In the genomic region with DNA sequence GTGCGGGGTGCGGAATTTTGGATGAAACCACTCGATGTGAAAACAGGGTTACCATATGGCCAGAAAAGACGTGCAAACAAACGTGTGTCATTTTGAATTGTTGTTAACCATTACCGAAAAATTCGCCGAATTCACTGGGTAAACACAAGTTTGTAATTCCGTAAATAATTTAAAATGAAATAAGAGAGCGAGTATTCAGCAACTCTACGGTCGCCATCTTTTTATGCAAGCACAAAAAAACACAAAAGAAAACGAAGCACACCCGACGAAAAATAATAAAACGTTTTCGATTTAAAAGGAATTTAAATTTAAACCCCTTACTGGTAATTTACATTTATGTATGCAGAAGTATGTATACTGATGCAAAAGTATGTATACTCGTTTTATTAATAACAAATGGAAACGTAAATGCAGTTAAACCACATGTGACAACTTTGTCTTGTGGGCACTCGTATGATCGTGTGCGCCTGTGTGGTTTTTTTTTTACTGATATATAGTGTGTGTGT, we compare ENCODE assay signal across 1 fruit fly cellular context.
TF ChIP-seq lines count a peak whose summit lies in the region.

No protein-coding gene starts in this region.

TF ChIP-seq in whole organism, embryonic, 481 proteins besides CTCF, POLR2A, EP300 and RAD21 (continued from another document and continues in another):
- 0 out of 2 replicates have a peak, but pooled peaks have one; percentile 60 for TF ChIP-seq ro (GFP tag; IDR thresholded peaks at IDR 0.05; lab: Robert Waterston, UW)
- TF ChIP-seq Blimp-1 (GFP tag; optimal IDR thresholded peaks at IDR 0.05; lab: Kevin White, UChicago): peak; percentile 93
- TF ChIP-seq CG4854 (GFP tag; optimal IDR thresholded peaks at IDR 0.05; lab: Kevin White, UChicago): peak; percentile 79
- peak; percentile 81 for TF ChIP-seq CG17912 (GFP tag; optimal IDR thresholded peaks at IDR 0.05; lab: Kevin White, UChicago)
- TF ChIP-seq Hr78 (GFP tag; optimal IDR thresholded peaks at IDR 0.05; lab: Kevin White, UChicago): peak in 1 of 2 experiments; percentile 72
- TF ChIP-seq CG33213 (GFP tag; optimal IDR thresholded peaks at IDR 0.05; lab: Kevin White, UChicago): peak; percentile 80
- no peak for TF ChIP-seq cad (GFP tag; optimal IDR thresholded peaks at IDR 0.05; lab: Kevin White, UChicago)
- peak; percentile 89 for TF ChIP-seq CG32772 (GFP tag; IDR thresholded peaks at IDR 0.05; lab: Robert Waterston, UW)
- TF ChIP-seq pho (GFP tag; optimal IDR thresholded peaks at IDR 0.05; lab: Kevin White, UChicago): peak; percentile 92
- no peak for TF ChIP-seq CG2129 (GFP tag; IDR thresholded peaks at IDR 0.05; lab: Robert Waterston, UW; ENCODE audit: partially characterized antibody)
- TF ChIP-seq Taf1 (GFP tag; IDR thresholded peaks at IDR 0.05; lab: Robert Waterston, UW): peak; percentile 84
- peak; percentile 96 for TF ChIP-seq CG13424 (tag; optimal IDR thresholded peaks at IDR 0.05; lab: Kevin White, UChicago)
- peak; percentile 92 for TF ChIP-seq fd96Cb (tag; optimal IDR thresholded peaks at IDR 0.05; lab: Kevin White, UChicago)
- TF ChIP-seq CG16815 (GFP tag; optimal IDR thresholded peaks at IDR 0.05; lab: Kevin White, UChicago): peak; percentile 78
- TF ChIP-seq tup (GFP tag; optimal IDR thresholded peaks at IDR 0.05; lab: Kevin White, UChicago): peak; percentile 64
- no peak for TF ChIP-seq knrl (GFP tag; IDR thresholded peaks at IDR 0.05; lab: Robert Waterston, UW; ENCODE audit: partially characterized antibody)
- TF ChIP-seq kay (GFP tag; optimal IDR thresholded peaks at IDR 0.05; lab: Kevin White, UChicago): peak; percentile 62
- peak; percentile 97 for TF ChIP-seq ci (GFP tag; IDR thresholded peaks at IDR 0.05; lab: Robert Waterston, UW)
- TF ChIP-seq CG12942 (GFP tag; optimal IDR thresholded peaks at IDR 0.05; lab: Kevin White, UChicago): peak; percentile 82
- TF ChIP-seq Sry-β (GFP tag; optimal IDR thresholded peaks at IDR 0.05; lab: Kevin White, UChicago): peak; percentile 46
- peak; percentile 68 for TF ChIP-seq ssp (GFP tag; IDR thresholded peaks at IDR 0.05; lab: Robert Waterston, UW)
- TF ChIP-seq CoRest (tag; optimal IDR thresholded peaks at IDR 0.05; lab: Kevin White, UChicago): peak; percentile 95
- TF ChIP-seq HLHmδ (GFP tag; optimal IDR thresholded peaks at IDR 0.05; lab: Kevin White, UChicago): no peak
- TF ChIP-seq ind (GFP tag; optimal IDR thresholded peaks at IDR 0.05; lab: Kevin White, UChicago): peak; percentile 89
- peak; percentile 86 for TF ChIP-seq H2.0 (GFP tag; IDR thresholded peaks at IDR 0.05; lab: Robert Waterston, UW)
- TF ChIP-seq en (GFP tag; optimal IDR thresholded peaks at IDR 0.05; lab: Kevin White, UChicago): peak; percentile 84
- TF ChIP-seq cato (GFP tag; optimal IDR thresholded peaks at IDR 0.05; lab: Kevin White, UChicago; ENCODE audit: borderline replicate concordance): peak; percentile 25
- peak; percentile 53 for TF ChIP-seq CG8359 (GFP tag; optimal IDR thresholded peaks at IDR 0.05; lab: Kevin White, UChicago; ENCODE audit: borderline replicate concordance)
- TF ChIP-seq run (tag; optimal IDR thresholded peaks at IDR 0.05; lab: Kevin White, UChicago): peak; percentile 95
- TF ChIP-seq abd-A (tag; optimal IDR thresholded peaks at IDR 0.05; lab: Kevin White, UChicago): peak; percentile 41
- peak; percentile 85 for TF ChIP-seq mirr (GFP tag; optimal IDR thresholded peaks at IDR 0.05; lab: Kevin White, UChicago)
- TF ChIP-seq CG14965 (GFP tag; optimal IDR thresholded peaks at IDR 0.05; lab: Kevin White, UChicago; ENCODE audit: borderline replicate concordance): peak; percentile 28
- peak; percentile 52 for TF ChIP-seq CG31388 (GFP tag; optimal IDR thresholded peaks at IDR 0.05; lab: Kevin White, UChicago)
- TF ChIP-seq CG4360 (GFP tag; IDR thresholded peaks at IDR 0.05; lab: Robert Waterston, UW): peak; percentile 72; the same call in 1 of the 2 replicates
- TF ChIP-seq CG14441 (GFP tag; IDR thresholded peaks at IDR 0.05; lab: Robert Waterston, UW): peak; percentile 90
- TF ChIP-seq CG4404 (GFP tag; IDR thresholded peaks at IDR 0.05; lab: Robert Waterston, UW): peak; percentile 72
- TF ChIP-seq luna (GFP tag; optimal IDR thresholded peaks at IDR 0.05; lab: Kevin White, UChicago): peak; percentile 70
- peak; percentile 68; the same call in 1 of the 3 replicates for TF ChIP-seq CG2199 (GFP tag; IDR thresholded peaks at IDR 0.05; lab: Robert Waterston, UW)
- TF ChIP-seq CG5953 (GFP tag; IDR thresholded peaks at IDR 0.05; lab: Robert Waterston, UW): peak; percentile 73
- TF ChIP-seq CG18599 (GFP tag; optimal IDR thresholded peaks at IDR 0.05; lab: Kevin White, UChicago): peak; percentile 96
- TF ChIP-seq B-H2 (GFP tag; optimal IDR thresholded peaks at IDR 0.05; lab: Kevin White, UChicago): peak; percentile 94
- TF ChIP-seq cas (GFP tag; IDR thresholded peaks at IDR 0.05; lab: Robert Waterston, UW): peak; percentile 69
- no peak for TF ChIP-seq vnd (GFP tag; IDR thresholded peaks at IDR 0.05; lab: Robert Waterston, UW; ENCODE audit: partially characterized antibody)
- TF ChIP-seq CG7839 (tag; optimal IDR thresholded peaks at IDR 0.05; lab: Kevin White, UChicago): peak; percentile 94
- TF ChIP-seq lilli (GFP tag; optimal IDR thresholded peaks at IDR 0.05; lab: Kevin White, UChicago): peak; percentile 94
- peak; percentile 83 for TF ChIP-seq ase (GFP tag; IDR thresholded peaks at IDR 0.05; lab: Robert Waterston, UW)
- TF ChIP-seq CG17186 (GFP tag; optimal IDR thresholded peaks at IDR 0.05; lab: Kevin White, UChicago): peak; percentile 68
- TF ChIP-seq psq (GFP tag; optimal IDR thresholded peaks at IDR 0.05; lab: Kevin White, UChicago): peak; percentile 63
- peak; percentile 82 for TF ChIP-seq CG11456 (GFP tag; IDR thresholded peaks at IDR 0.05; lab: Robert Waterston, UW)
- TF ChIP-seq Gug (GFP tag; IDR thresholded peaks at IDR 0.05; lab: Robert Waterston, UW): peak; percentile 60; the same call in 3 of the 4 replicates
- peak; percentile 75; the same call in 2 of the 3 replicates for TF ChIP-seq CG2889 (GFP tag; IDR thresholded peaks at IDR 0.05; lab: Robert Waterston, UW)
- no peak for TF ChIP-seq sc (optimal IDR thresholded peaks at IDR 0.05; lab: Kevin White, UChicago)
- peak; percentile 71 for TF ChIP-seq sc (GFP tag; optimal IDR thresholded peaks at IDR 0.05; lab: Kevin White, UChicago)
- peak; percentile 72 for TF ChIP-seq fd64A (GFP tag; optimal IDR thresholded peaks at IDR 0.05; lab: Kevin White, UChicago)
- TF ChIP-seq CG3281 (GFP tag; optimal IDR thresholded peaks at IDR 0.05; lab: Kevin White, UChicago): peak; percentile 88
- TF ChIP-seq CG6765 (GFP tag; optimal IDR thresholded peaks at IDR 0.05; lab: Kevin White, UChicago): peak; percentile 90
- TF ChIP-seq gt (GFP tag; IDR thresholded peaks at IDR 0.05; lab: Robert Waterston, UW): peak; percentile 53; the same call in 1 of the 2 replicates
- TF ChIP-seq Antp (GFP tag; optimal IDR thresholded peaks at IDR 0.05; lab: Kevin White, UChicago): peak; percentile 72
- no peak for TF ChIP-seq kni (GFP tag; optimal IDR thresholded peaks at IDR 0.05; lab: Kevin White, UChicago)
- TF ChIP-seq dati (GFP tag; IDR thresholded peaks at IDR 0.05; lab: Robert Waterston, UW): peak; percentile 79
- peak; percentile 97 for TF ChIP-seq CG15269 (tag; optimal IDR thresholded peaks at IDR 0.05; lab: Kevin White, UChicago)
- peak; percentile 91 for TF ChIP-seq grau (tag; optimal IDR thresholded peaks at IDR 0.05; lab: Kevin White, UChicago)
- peak; percentile 92 for TF ChIP-seq Ssrp (tag; optimal IDR thresholded peaks at IDR 0.05; lab: Kevin White, UChicago)
- peak; percentile 94 for TF ChIP-seq CrebB (tag; optimal IDR thresholded peaks at IDR 0.05; lab: Kevin White, UChicago)
- TF ChIP-seq Rx (GFP tag; IDR thresholded peaks at IDR 0.05; lab: Robert Waterston, UW): peak; percentile 83
- peak; percentile 76 for TF ChIP-seq Atf-2 (GFP tag; optimal IDR thresholded peaks at IDR 0.05; lab: Kevin White, UChicago)
- peak; percentile 51 for TF ChIP-seq CG3838 (GFP tag; optimal IDR thresholded peaks at IDR 0.05; lab: Kevin White, UChicago)
- TF ChIP-seq Fer2 (tag; optimal IDR thresholded peaks at IDR 0.05; lab: Kevin White, UChicago): peak; percentile 87
- TF ChIP-seq tap (tag; optimal IDR thresholded peaks at IDR 0.05; lab: Kevin White, UChicago): peak; percentile 92
- TF ChIP-seq pfk (GFP tag; optimal IDR thresholded peaks at IDR 0.05; lab: Kevin White, UChicago): no peak
- TF ChIP-seq Bteb2 (GFP tag; optimal IDR thresholded peaks at IDR 0.05; lab: Kevin White, UChicago): peak; percentile 89
- peak; percentile 91 for TF ChIP-seq CHES-1-like (GFP tag; optimal IDR thresholded peaks at IDR 0.05; lab: Kevin White, UChicago)
- TF ChIP-seq insv (GFP tag; optimal IDR thresholded peaks at IDR 0.05; lab: Kevin White, UChicago): peak in 1 of 2 experiments; percentile 20
- peak; percentile 89 for TF ChIP-seq CG14050 (GFP tag; IDR thresholded peaks at IDR 0.05; lab: Robert Waterston, UW)
- TF ChIP-seq CG8924 (tag; optimal IDR thresholded peaks at IDR 0.05; lab: Kevin White, UChicago): peak; percentile 92
- TF ChIP-seq stwl (tag; optimal IDR thresholded peaks at IDR 0.05; lab: Kevin White, UChicago): peak; percentile 39
- peak; percentile 85 for TF ChIP-seq Hr3 (GFP tag; optimal IDR thresholded peaks at IDR 0.05; lab: Kevin White, UChicago)
- peak; percentile 86 for TF ChIP-seq CG6254 (GFP tag; optimal IDR thresholded peaks at IDR 0.05; lab: Kevin White, UChicago)
- TF ChIP-seq CG3065 (GFP tag; optimal IDR thresholded peaks at IDR 0.05; lab: Kevin White, UChicago): peak; percentile 59
- peak; percentile 74; the same call in 1 of the 2 replicates for TF ChIP-seq CG10321 (GFP tag; IDR thresholded peaks at IDR 0.05; lab: Robert Waterston, UW)
- TF ChIP-seq CG11398 (GFP tag; optimal IDR thresholded peaks at IDR 0.05; lab: Kevin White, UChicago): peak; percentile 77
- TF ChIP-seq CG18764 (GFP tag; optimal IDR thresholded peaks at IDR 0.05; lab: Kevin White, UChicago): peak; percentile 84
- peak; percentile 84; the same call in 2 of the 3 replicates for TF ChIP-seq C15 (GFP tag; IDR thresholded peaks at IDR 0.05; lab: Robert Waterston, UW)
- TF ChIP-seq Fer1 (GFP tag; optimal IDR thresholded peaks at IDR 0.05; lab: Kevin White, UChicago): peak; percentile 97
- peak; percentile 96 for TF ChIP-seq Atf6 (GFP tag; IDR thresholded peaks at IDR 0.05; lab: Robert Waterston, UW)
- peak; percentile 83 for TF ChIP-seq cg (GFP tag; optimal IDR thresholded peaks at IDR 0.05; lab: Kevin White, UChicago)
- peak; percentile 45; the same call in 1 of the 2 replicates for TF ChIP-seq ham (GFP tag; IDR thresholded peaks at IDR 0.05; lab: Robert Waterston, UW)
- peak; percentile 97 for TF ChIP-seq corto (GFP tag; optimal IDR thresholded peaks at IDR 0.05; lab: Kevin White, UChicago)
- TF ChIP-seq CG12219 (GFP tag; optimal IDR thresholded peaks at IDR 0.05; lab: Kevin White, UChicago): peak; percentile 94
- peak; percentile 61 for TF ChIP-seq slou (GFP tag; optimal IDR thresholded peaks at IDR 0.05; lab: Kevin White, UChicago)
- peak; percentile 94 for TF ChIP-seq chm (GFP tag; IDR thresholded peaks at IDR 0.05; lab: Robert Waterston, UW)
- TF ChIP-seq Hmr (GFP tag; optimal IDR thresholded peaks at IDR 0.05; lab: Kevin White, UChicago): peak; percentile 94
- peak; percentile 94 for TF ChIP-seq CG11695 (GFP tag; IDR thresholded peaks at IDR 0.05; lab: Robert Waterston, UW)
- TF ChIP-seq CG8478 (optimal IDR thresholded peaks at IDR 0.05; lab: Kevin White, UChicago): no peak
- TF ChIP-seq Mes4 (GFP tag; optimal IDR thresholded peaks at IDR 0.05; lab: Kevin White, UChicago): peak; percentile 80
- peak; percentile 93 for TF ChIP-seq Oli (tag; optimal IDR thresholded peaks at IDR 0.05; lab: Kevin White, UChicago)
- TF ChIP-seq CG12744 (GFP tag; optimal IDR thresholded peaks at IDR 0.05; lab: Kevin White, UChicago): peak; percentile 91
- TF ChIP-seq sqz (GFP tag; optimal IDR thresholded peaks at IDR 0.05; lab: Kevin White, UChicago): peak; percentile 99
- TF ChIP-seq chinmo (GFP tag; IDR thresholded peaks at IDR 0.05; lab: Robert Waterston, UW; ENCODE audit: partially characterized antibody): no peak
- TF ChIP-seq mam (GFP tag; optimal IDR thresholded peaks at IDR 0.05; lab: Kevin White, UChicago): peak; percentile 90
- no peak for TF ChIP-seq pita (GFP tag; optimal IDR thresholded peaks at IDR 0.05; lab: Kevin White, UChicago)
- TF ChIP-seq HmgZ (tag; optimal IDR thresholded peaks at IDR 0.05; lab: Kevin White, UChicago): peak; percentile 95
- TF ChIP-seq CG30403 (GFP tag; optimal IDR thresholded peaks at IDR 0.05; lab: Kevin White, UChicago): peak; percentile 93
- peak; percentile 10 for TF ChIP-seq CG17802 (tag; optimal IDR thresholded peaks at IDR 0.05; lab: Kevin White, UChicago)
- peak; percentile 69 for TF ChIP-seq twi (tag; optimal IDR thresholded peaks at IDR 0.05; lab: Kevin White, UChicago)
- TF ChIP-seq Stat92E (GFP tag; optimal IDR thresholded peaks at IDR 0.05; lab: Kevin White, UChicago): no peak
- TF ChIP-seq bsh (GFP tag; optimal IDR thresholded peaks at IDR 0.05; lab: Kevin White, UChicago): peak; percentile 78 to 96
- no peak for TF ChIP-seq zf30C (GFP tag; optimal IDR thresholded peaks at IDR 0.05; lab: Kevin White, UChicago)
- TF ChIP-seq stc (GFP tag; IDR thresholded peaks at IDR 0.05; lab: Robert Waterston, UW): peak; percentile 94
- TF ChIP-seq CG32767 (GFP tag; IDR thresholded peaks at IDR 0.05; lab: Robert Waterston, UW): peak; percentile 90
- peak; percentile 92 for TF ChIP-seq HHEX (GFP tag; optimal IDR thresholded peaks at IDR 0.05; lab: Kevin White, UChicago)
- peak; percentile 74; the same call in 1 of the 2 replicates for TF ChIP-seq Nf-YA (GFP tag; IDR thresholded peaks at IDR 0.05; lab: Robert Waterston, UW)
- peak; percentile 41 for TF ChIP-seq Jarid2 (GFP tag; optimal IDR thresholded peaks at IDR 0.05; lab: Kevin White, UChicago)
- TF ChIP-seq CG13123 (GFP tag; optimal IDR thresholded peaks at IDR 0.05; lab: Kevin White, UChicago): peak; percentile 80
- TF ChIP-seq bigmax (GFP tag; optimal IDR thresholded peaks at IDR 0.05; lab: Kevin White, UChicago): no peak
- peak; percentile 94 for TF ChIP-seq dmrt99B (tag; optimal IDR thresholded peaks at IDR 0.05; lab: Kevin White, UChicago)
- peak; percentile 73 for TF ChIP-seq CG31365 (tag; optimal IDR thresholded peaks at IDR 0.05; lab: Kevin White, UChicago)
- peak; percentile 72; the same call in 2 of the 3 replicates for TF ChIP-seq CG11560 (tag; IDR thresholded peaks at IDR 0.05; lab: Robert Waterston, UW)
- TF ChIP-seq gfzf (GFP tag; optimal IDR thresholded peaks at IDR 0.05; lab: Kevin White, UChicago): no peak
- TF ChIP-seq HLH4C (GFP tag; IDR thresholded peaks at IDR 0.05; lab: Robert Waterston, UW; ENCODE audit: partially characterized antibody): no peak
- peak; percentile 93 for TF ChIP-seq CG15601 (tag; optimal IDR thresholded peaks at IDR 0.05; lab: Kevin White, UChicago)
- TF ChIP-seq trh (GFP tag; optimal IDR thresholded peaks at IDR 0.05; lab: Kevin White, UChicago): peak; percentile 85
